Worm (Caenorhabditis elegans) whole organism, late embryonic: ENCODE data around the gene mig-17.

ENCODE experiments used
- C08G9.2 ChIP-seq: sonication (generic microtip); optimal IDR thresholded peaks from 2 replicates; lab custom pipeline; 2016; ENCODE audit warnings: mild to moderate bottlenecking, missing genetic modification characterization, moderate library complexity, missing compliant biosample characterization
- K02D7.2 ChIP-seq: sonication (generic microtip); optimal IDR thresholded peaks from 2 replicates; lab custom pipeline; 2017; ENCODE audit warnings: mild to moderate bottlenecking, missing genetic modification characterization, missing compliant biosample characterization
- T23F11.4 ChIP-seq: fragments of 200-800 bp; sonication (Bioruptor generic); optimal IDR thresholded peaks from 2 replicates; lab custom pipeline; 2018; ENCODE audit warnings: mild to moderate bottlenecking, missing genetic modification characterization, missing compliant biosample characterization
- ceh-14 ChIP-seq: sonication (generic microtip); optimal IDR thresholded peaks from 2 replicates; lab custom pipeline; 2016; ENCODE audit warnings: missing genotype, missing genetic modification characterization, missing compliant biosample characterization
- ceh-18 ChIP-seq: sonication (generic microtip); optimal IDR thresholded peaks from 2 replicates; lab custom pipeline; 2016; ENCODE audit warnings: missing genetic modification characterization, missing compliant biosample characterization
- ceh-19 ChIP-seq: fragments of 200-800 bp; sonication (Bioruptor generic); optimal IDR thresholded peaks from 2 replicates; lab custom pipeline; 2018; ENCODE audit warnings: mild to moderate bottlenecking, missing genetic modification characterization, missing compliant biosample characterization
- ceh-2 ChIP-seq: sonication (generic microtip); optimal IDR thresholded peaks from 2 replicates; lab custom pipeline; 2016; ENCODE audit warnings: missing genotype, missing genetic modification characterization, missing compliant biosample characterization
- ceh-24 ChIP-seq: sonication (generic microtip); optimal IDR thresholded peaks from 2 replicates; lab custom pipeline; 2016; ENCODE audit warnings: mild to moderate bottlenecking, missing genetic modification characterization, missing compliant biosample characterization
- ceh-45 ChIP-seq: fragments of 200-800 bp; sonication (Bioruptor generic); IDR thresholded peaks from 2 replicates; pipeline ENCODE4 v1.3.6; 2022; ENCODE audit warnings: missing genetic modification reagents, missing genetic modification characterization, missing compliant biosample characterization
- elt-2 ChIP-seq: sonication (generic microtip); optimal IDR thresholded peaks from 2 replicates; lab custom pipeline; 2016; ENCODE audit warnings: missing genetic modification reagents, missing genetic modification characterization, missing compliant biosample characterization
- elt-4 ChIP-seq: sonication (generic microtip); optimal IDR thresholded peaks from 2 replicates; lab custom pipeline; 2016; ENCODE audit warnings: missing genetic modification characterization, missing compliant biosample characterization
- ets-4 ChIP-seq: sonication (generic microtip); optimal IDR thresholded peaks from 2 replicates; lab custom pipeline; 2016; ENCODE audit warnings: missing genetic modification characterization, missing compliant biosample characterization
- fkh-6 ChIP-seq: sonication (generic microtip); optimal IDR thresholded peaks from 2 replicates; lab custom pipeline; 2016; ENCODE audit warnings: missing genetic modification characterization, missing compliant biosample characterization
- hlh-13 ChIP-seq: fragments of 200-800 bp; sonication (Bioruptor generic); optimal IDR thresholded peaks from 2 replicates; lab custom pipeline; 2018; ENCODE audit warnings: mild to moderate bottlenecking, missing genetic modification characterization, missing compliant biosample characterization
- hlh-15 ChIP-seq: sonication (generic microtip); optimal IDR thresholded peaks from 2 replicates; lab custom pipeline; 2016; ENCODE audit warnings: missing genetic modification characterization, missing compliant biosample characterization
- hlh-30 ChIP-seq: sonication (generic microtip); optimal IDR thresholded peaks from 2 replicates; lab custom pipeline; 2017; ENCODE audit warnings: antibody characterized with exemption, missing genetic modification characterization, missing compliant biosample characterization; ENCODE audit not compliant: insufficient read depth
- hlh-8 ChIP-seq: sonication (generic microtip); optimal IDR thresholded peaks from 2 replicates; lab custom pipeline; 2016; ENCODE audit warnings: missing genotype, missing genetic modification characterization, missing compliant biosample characterization
- lin-11 ChIP-seq: fragments of 200-800 bp; sonication (Bioruptor generic); optimal IDR thresholded peaks from 2 replicates; lab custom pipeline; 2018; ENCODE audit warnings: mild to moderate bottlenecking, missing genetic modification characterization, missing compliant biosample characterization
- madf-2 ChIP-seq: sonication (generic microtip); optimal IDR thresholded peaks from 2 replicates; lab custom pipeline; 2017; ENCODE audit warnings: missing genetic modification characterization, missing compliant biosample characterization
- nfya-1 ChIP-seq: sonication (generic microtip); optimal IDR thresholded peaks from 2 replicates; lab custom pipeline; 2017; ENCODE audit warnings: missing genetic modification characterization, mild to moderate bottlenecking, missing compliant biosample characterization, antibody characterized with exemption, moderate library complexity
- nhr-232 ChIP-seq: sonication (generic microtip); optimal IDR thresholded peaks from 2 replicates; lab custom pipeline; 2016; ENCODE audit warnings: missing genetic modification characterization, missing compliant biosample characterization
- pax-1 ChIP-seq: fragments of 150-350 bp; optimal IDR thresholded peaks from 2 replicates; lab custom pipeline; 2014; ENCODE audit warnings: missing biosample characterization, missing genetic modification characterization
- pha-2 ChIP-seq: sonication (generic microtip); optimal IDR thresholded peaks from 2 replicates; lab custom pipeline; 2017; ENCODE audit warnings: mild to moderate bottlenecking, missing genetic modification characterization, missing compliant biosample characterization
- pha-4 ChIP-seq: fragments of 150-350 bp; optimal IDR thresholded peaks from 2 replicates; lab custom pipeline; 2018; ENCODE audit warnings: missing biosample characterization, missing genetic modification reagents, missing genetic modification characterization
- pros-1 ChIP-seq: fragments of 150-350 bp; optimal IDR thresholded peaks from 2 replicates; lab custom pipeline; 2014; ENCODE audit warnings: missing biosample characterization, missing genetic modification reagents, missing genetic modification characterization
- rnt-1 ChIP-seq: sonication (generic microtip); optimal IDR thresholded peaks from 2 replicates; lab custom pipeline; 2016; ENCODE audit warnings: missing genetic modification characterization, missing compliant biosample characterization
- sdc-2 ChIP-seq: sonication (generic microtip); optimal IDR thresholded peaks from 2 replicates; lab custom pipeline; 2016; ENCODE audit warnings: missing genotype, missing genetic modification characterization, missing compliant biosample characterization
- sox-2 ChIP-seq: fragments of 200-800 bp; sonication (Bioruptor generic); IDR thresholded peaks from 2 replicates; pipeline ENCODE4 v1.3.6; 2022; ENCODE audit warnings: missing genetic modification reagents, missing genetic modification characterization, missing compliant biosample characterization
- sox-4 ChIP-seq: sonication (generic microtip); optimal IDR thresholded peaks from 2 replicates; lab custom pipeline; 2017; ENCODE audit warnings: mild to moderate bottlenecking, missing genetic modification characterization, inconsistent platforms, missing compliant biosample characterization
- syd-9 ChIP-seq: sonication (generic microtip); optimal IDR thresholded peaks from 2 replicates; lab custom pipeline; 2016; ENCODE audit warnings: mild to moderate bottlenecking, missing genetic modification characterization, moderate library complexity, missing compliant biosample characterization
- tbx-7 ChIP-seq: sonication (generic microtip); optimal IDR thresholded peaks from 2 replicates; lab custom pipeline; 2016; ENCODE audit warnings: missing genotype, missing genetic modification characterization, missing compliant biosample characterization
- ttx-3 ChIP-seq: sonication (generic microtip); optimal IDR thresholded peaks from 2 replicates; lab custom pipeline; 2016; ENCODE audit warnings: missing genetic modification reagents, missing genetic modification characterization, missing compliant biosample characterization
- unc-42 ChIP-seq: sonication (generic microtip); optimal IDR thresholded peaks from 2 replicates; lab custom pipeline; 2016; ENCODE audit warnings: missing genotype, missing genetic modification characterization, missing compliant biosample characterization
- unc-55 ChIP-seq: sonication (generic microtip); optimal IDR thresholded peaks from 2 replicates; lab custom pipeline; 2017; ENCODE audit warnings: missing biosample characterization, missing genetic modification reagents, missing genetic modification characterization
- unc-86 ChIP-seq: sonication (generic microtip); optimal IDR thresholded peaks from 2 replicates; lab custom pipeline; 2016; ENCODE audit warnings: missing genetic modification characterization, missing compliant biosample characterization

The mig-17 gene

ce11 chrV:11446297-11446696 lies at the start of gene mig-17:
mig-17 (plus strand) TSS chrV:11446685.
- TF ChIP-seq hlh-13 (GFP tag; lab: Kevin White, UChicago) (no peak), unc-55 (GFP tag; lab: Kevin White, UChicago) (peak; percentile 36), fkh-6 (no peak), hlh-8 (tag; lab: Kevin White, UChicago) (no peak), unc-42 (tag; lab: Kevin White, UChicago) (peak; percentile 85), pros-1 (tag; lab: Kevin White, UChicago) (no peak), C08G9.2 (tag; lab: Kevin White, UChicago) (no peak), pha-4 (tag; lab: Kevin White, UChicago) (no peak), pha-2 (no peak), rnt-1 (tag; lab: Kevin White, UChicago) (no peak), pax-1 (tag; lab: Kevin White, UChicago) (no peak), sox-4 (tag; lab: Kevin White, UChicago) (no peak), ttx-3 (no peak), madf-2 (no peak), elt-4 (tag; lab: Kevin White, UChicago) (no peak), nfya-1 (tag; lab: Kevin White, UChicago) (no peak)
- TF ChIP-seq, all 69 proteins: peak for 2

- TF ChIP-seq ceh-18 (tag; lab: Kevin White, UChicago) (no peak), pros-1 (tag; lab: Kevin White, UChicago) (no peak), ceh-45 (GFP tag; lab: Robert Waterston, UW) (no peak)
Observed at ce11 chrV:11398616-11399015, 47.9 kb upstream of the mig-17 start, which contains the start of gene nas-17. nas-17 (plus strand) TSS chrV:11398916.

DNA sequence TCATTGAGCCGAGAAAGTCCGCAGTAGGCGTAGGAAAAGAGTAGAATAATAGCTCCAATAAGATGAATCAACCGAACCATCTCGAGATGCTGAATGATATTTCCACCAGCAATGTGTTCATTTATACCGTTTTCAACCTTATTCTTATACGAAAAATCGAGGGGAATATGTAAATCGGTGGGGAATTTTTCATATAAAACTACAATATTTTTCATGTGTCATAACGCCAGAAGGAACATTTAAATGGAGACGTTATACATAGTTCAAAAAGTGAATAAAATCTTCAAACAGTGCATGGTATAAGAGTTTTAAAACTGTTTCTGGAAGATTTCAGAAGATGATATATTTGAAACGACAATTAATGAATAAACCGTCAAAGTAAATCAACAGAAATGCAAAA lies 43.9 kb upstream of the mig-17 start, which contains the start of gene nas-19:
Gene nas-19, minus strand, starts transcription at position 101 of the 400 bp plus-strand sequence.
- TF ChIP-seq nfya-1 (tag; lab: Kevin White, UChicago) (no peak), fkh-6 (no peak), hlh-30 (tag; lab: Kevin White, UChicago) (no peak), sdc-2 (tag; lab: Kevin White, UChicago) (no peak), ceh-14 (tag; lab: Kevin White, UChicago) (no peak), sox-2 (GFP tag; lab: Robert Waterston, UW) (no peak), K02D7.2 (no peak), ets-4 (tag; lab: Kevin White, UChicago) (no peak), syd-9 (tag; lab: Kevin White, UChicago) (no peak), tbx-7 (no peak), ceh-2 (tag; lab: Kevin White, UChicago) (no peak), pha-4 (tag; lab: Kevin White, UChicago) (no peak), ceh-18 (tag; lab: Kevin White, UChicago) (no peak), hlh-15 (tag; lab: Kevin White, UChicago) (no peak), ceh-24 (tag; lab: Kevin White, UChicago) (no peak), unc-86 (no peak), nhr-232 (tag; lab: Kevin White, UChicago) (no peak), ceh-19 (GFP tag; lab: Kevin White, UChicago) (no peak), lin-11 (no peak)

DNA sequence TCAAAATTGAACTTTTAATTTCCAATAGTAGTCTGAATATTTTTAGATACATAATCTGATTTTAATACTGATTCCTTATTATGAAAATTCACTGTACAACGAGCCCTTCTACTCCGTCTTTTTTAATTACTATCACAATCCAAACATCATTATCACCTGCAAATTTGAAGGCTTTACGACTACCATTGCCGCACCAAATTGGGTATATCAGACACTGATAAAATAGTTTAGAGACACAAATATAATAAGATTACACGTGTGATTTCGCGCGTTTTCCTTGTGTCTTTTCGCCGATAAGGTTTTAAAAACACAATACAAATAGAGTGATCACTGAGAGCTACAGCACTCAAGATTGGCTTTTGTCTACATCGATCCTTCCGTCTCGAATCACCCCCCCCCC lies 43.4 kb upstream of the mig-17 start:
- no peak for TF ChIP-seq lin-11
- peak; percentile 90 for TF ChIP-seq elt-2 (tag; lab: Kevin White, UChicago)

DNA sequence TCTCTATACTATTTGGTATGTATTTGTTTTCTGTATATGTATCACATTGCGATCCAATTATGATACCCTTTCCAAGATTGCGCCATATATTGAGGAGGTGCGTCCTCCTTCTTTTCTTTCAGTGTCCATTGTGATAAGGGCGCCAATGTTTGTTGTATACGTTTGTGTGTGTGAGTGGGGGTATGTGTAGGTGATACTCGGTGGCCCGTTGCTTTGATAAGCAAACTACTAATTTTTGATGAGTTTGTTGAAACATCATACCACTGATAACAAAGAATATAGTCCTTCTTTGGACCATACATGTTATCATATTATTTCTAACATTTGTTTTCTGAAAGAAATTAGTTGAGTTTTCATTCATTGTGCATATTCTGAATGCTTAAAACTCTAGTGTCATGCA lies 42.8 kb upstream of the mig-17 start:
- TF ChIP-seq T23F11.4 (GFP tag; lab: Kevin White, UChicago), result no peak
- peak; percentile 93 for TF ChIP-seq elt-2 (tag; lab: Kevin White, UChicago)
